Fruit fly (Drosophila melanogaster): ENCODE measurements around the gene CG13287.

CG13287 gene

dm6 chr3L:5926015-5926988 lies 44.2 kb downstream of the CG13287 start (continued):
- no peak for TF ChIP-seq CG30020 (tag; optimal IDR thresholded peaks at IDR 0.05)
- TF ChIP-seq Sin3A (optimal IDR thresholded peaks at IDR 0.05): no peak
- TF ChIP-seq crp (GFP tag; optimal IDR thresholded peaks at IDR 0.05): peak in 1 of 2 experiments; percentile 60
- no peak for TF ChIP-seq eve (GFP tag; optimal IDR thresholded peaks at IDR 0.05)
- peak; percentile 15 for TF ChIP-seq zf30C (GFP tag; optimal IDR thresholded peaks at IDR 0.05)
- TF ChIP-seq Bteb2 (GFP tag; optimal IDR thresholded peaks at IDR 0.05): peak; percentile 31
- TF ChIP-seq Ravus (GFP tag; IDR thresholded peaks at IDR 0.05): no peak
- TF ChIP-seq emc (GFP tag; optimal IDR thresholded peaks at IDR 0.05): no peak
- TF ChIP-seq CG10543 (GFP tag; optimal IDR thresholded peaks at IDR 0.05): no peak
- peak; percentile 67 for TF ChIP-seq CG17361 (GFP tag; IDR thresholded peaks at IDR 0.05)
- TF ChIP-seq wor (GFP tag; IDR thresholded peaks at IDR 0.05): peak; percentile 33; the same call in 1 of the 2 replicates
- TF ChIP-seq z (GFP tag; IDR thresholded peaks at IDR 0.05): no peak
- peak; percentile 16 for TF ChIP-seq wek (GFP tag; optimal IDR thresholded peaks at IDR 0.05)
- no peak for TF ChIP-seq CG30431 (GFP tag; optimal IDR thresholded peaks at IDR 0.05)
- peak; percentile 59; the same call in 2 of the 3 replicates for TF ChIP-seq CG11695 (GFP tag; IDR thresholded peaks at IDR 0.05)
- TF ChIP-seq stwl (tag; optimal IDR thresholded peaks at IDR 0.05): no peak
- no peak for TF ChIP-seq danr (GFP tag; IDR thresholded peaks at IDR 0.05)
- TF ChIP-seq CG12219 (GFP tag; optimal IDR thresholded peaks at IDR 0.05): peak; percentile 41
- TF ChIP-seq CG11696 (GFP tag; IDR thresholded peaks at IDR 0.05): no peak
- no peak for TF ChIP-seq jigr1 (GFP tag; IDR thresholded peaks at IDR 0.05)
- peak; percentile 26 for TF ChIP-seq HmgZ (tag; optimal IDR thresholded peaks at IDR 0.05)
- TF ChIP-seq Ptx1 (GFP tag; IDR thresholded peaks at IDR 0.05): no peak; the same call in none of the 2 replicates
- peak; percentile 66 for TF ChIP-seq CG7556 (GFP tag; optimal IDR thresholded peaks at IDR 0.05)
- TF ChIP-seq CG8089 (GFP tag; optimal IDR thresholded peaks at IDR 0.05): no peak
- no peak for TF ChIP-seq Taf1 (GFP tag; IDR thresholded peaks at IDR 0.05)
- TF ChIP-seq sna (GFP tag; IDR thresholded peaks at IDR 0.05; ENCODE audit: partially characterized antibody): 0 out of 2 replicates have a peak, but pooled peaks have one; percentile 33
- no peak for TF ChIP-seq CG3726 (GFP tag; IDR thresholded peaks at IDR 0.05)
- TF ChIP-seq nerfin-2 (GFP tag; IDR thresholded peaks at IDR 0.05; ENCODE audit: partially characterized antibody): no peak
- TF ChIP-seq Fer1 (GFP tag; optimal IDR thresholded peaks at IDR 0.05): no peak
- TF ChIP-seq prd (optimal IDR thresholded peaks at IDR 0.05): no peak
- peak; percentile 40; the same call in 2 of the 3 replicates for TF ChIP-seq prd (GFP tag; IDR thresholded peaks at IDR 0.05)
- no peak for TF ChIP-seq CG10654 (GFP tag; optimal IDR thresholded peaks at IDR 0.05)
- TF ChIP-seq CG5245 (GFP tag; optimal IDR thresholded peaks at IDR 0.05): no peak
- TF ChIP-seq Side (GFP tag; optimal IDR thresholded peaks at IDR 0.05): peak; percentile 16
- no peak for TF ChIP-seq mld (GFP tag; IDR thresholded peaks at IDR 0.05; ENCODE audit: partially characterized antibody)
- TF ChIP-seq GATAe (GFP tag; conservative IDR thresholded peaks at IDR 0.05): no peak
- TF ChIP-seq CG8281 (tag; optimal IDR thresholded peaks at IDR 0.05): no peak
- TF ChIP-seq Trl (optimal IDR thresholded peaks at IDR 0.05): peak; percentile 52 to 64
- TF ChIP-seq Trl (GFP tag; optimal IDR thresholded peaks at IDR 0.05): no peak
- TF ChIP-seq CG12299 (tag; optimal IDR thresholded peaks at IDR 0.05): no peak
- TF ChIP-seq CG18619 (GFP tag; optimal IDR thresholded peaks at IDR 0.05): peak; percentile 22
- no peak for TF ChIP-seq Dbx (GFP tag; IDR thresholded peaks at IDR 0.05)
- no peak for TF ChIP-seq BEAF-32 (GFP tag; optimal IDR thresholded peaks at IDR 0.05)
- TF ChIP-seq CG32532 (GFP tag; IDR thresholded peaks at IDR 0.05): no peak
- TF ChIP-seq fu2 (GFP tag; optimal IDR thresholded peaks at IDR 0.05): peak; percentile 1
- peak; percentile 55 for TF ChIP-seq Ssrp (tag; optimal IDR thresholded peaks at IDR 0.05)
- no peak for TF ChIP-seq CG14667 (GFP tag; IDR thresholded peaks at IDR 0.05)
- TF ChIP-seq CG1647 (GFP tag; optimal IDR thresholded peaks at IDR 0.05): no peak
- peak; percentile 55; the same call in 2 of the 3 replicates for TF ChIP-seq row (GFP tag; IDR thresholded peaks at IDR 0.05)
- TF ChIP-seq bowl (GFP tag; IDR thresholded peaks at IDR 0.05): 0 out of 2 replicates have a peak, but pooled peaks have one; percentile 12

All from whole organism, embryonic.